Worm (Caenorhabditis elegans) whole organism, mixed stage, embryonic: Measurements from ENCODE around the gene egg-1.

Experiments
- nhr-237 ChIP-seq: fragments of 150-350 bp; optimal IDR thresholded peaks from 2 replicates; lab custom pipeline; 2014; ENCODE audit warnings: missing biosample characterization, missing genetic modification characterization
- nhr-28 ChIP-seq: fragments of 150-350 bp; optimal IDR thresholded peaks from 2 replicates; lab custom pipeline; 2014; ENCODE audit warnings: missing biosample characterization, missing genetic modification characterization
- pha-4 ChIP-seq: fragments of 150-350 bp; optimal IDR thresholded peaks from 2 replicates; lab custom pipeline; 2018; ENCODE audit warnings: missing biosample characterization, missing genetic modification reagents, missing genetic modification characterization
- ztf-11 ChIP-seq: fragments of 150-350 bp; optimal IDR thresholded peaks from 2 replicates; lab custom pipeline; 2014; ENCODE audit warnings: missing biosample characterization, missing genetic modification characterization

- TF ChIP-seq ztf-11 (tag; lab: Kevin White, UChicago) (no peak), pha-4 (no peak), nhr-237 (tag; lab: Kevin White, UChicago) (no peak), nhr-28 (tag; lab: Kevin White, UChicago) (no peak)
These were observed 41.8 kb downstream of the egg-1 start, which contains the start of gene cutl-23 for ce11 chrIII:5769726-5770235.
